Fruit fly (Drosophila melanogaster) whole organism, embryonic: ENCODE data around the gene CG43333.

ENCODE experiments used
- CG10267 ChIP-seq: fragments of 200-800 bp; sonication (Bioruptor generic); optimal IDR thresholded peaks from 2 replicates; lab custom pipeline; 2018; ENCODE audit warnings: missing biosample characterization, mild to moderate bottlenecking, missing genetic modification characterization, moderate library complexity
- CG10565 ChIP-seq: fragments of 200-800 bp; sonication (Bioruptor generic); optimal IDR thresholded peaks from 3 replicates; lab custom pipeline; 2016; ENCODE audit warnings: missing biosample characterization, mild to moderate bottlenecking, missing genetic modification characterization
- CG11695 ChIP-seq: fragments of 200-800 bp; sonication (Bioruptor generic); IDR thresholded peaks from 3 replicates; pipeline ENCODE4 v1.3.6; 2022; ENCODE audit warnings: missing biosample characterization, missing genetic modification characterization
- CG12659 ChIP-seq: fragments of 200-800 bp; sonication (Bioruptor generic); optimal IDR thresholded peaks from 3 replicates; lab custom pipeline; 2017; ENCODE audit warnings: mild to moderate bottlenecking, missing biosample characterization, missing genetic modification reagents, missing genetic modification characterization
- CG12769 ChIP-seq: fragments of 200-800 bp; sonication (Bioruptor generic); optimal IDR thresholded peaks from 2 replicates; lab custom pipeline; 2019; ENCODE audit warnings: missing biosample characterization, mild to moderate bottlenecking, missing genetic modification characterization, moderate library complexity
- CG13296 ChIP-seq: fragments of 200-800 bp; sonication (Bioruptor generic); optimal IDR thresholded peaks from 3 replicates; lab custom pipeline; 2018; ENCODE audit warnings: missing biosample characterization, mild to moderate bottlenecking, missing genetic modification characterization
- CG13424 ChIP-seq: fragments of 200-800 bp; sonication (Bioruptor generic); optimal IDR thresholded peaks from 2 replicates; lab custom pipeline; 2019; ENCODE audit warnings: missing biosample characterization, mild to moderate bottlenecking, missing genetic modification characterization, moderate library complexity
- CG14667 ChIP-seq: fragments of 200-800 bp; sonication (Bioruptor generic); IDR thresholded peaks from 2 replicates; pipeline ENCODE4 v1.3.6; 2022; ENCODE audit warnings: missing biosample characterization, missing genetic modification characterization
- CG14710 ChIP-seq: fragments of 200-800 bp; sonication (Bioruptor generic); optimal IDR thresholded peaks from 3 replicates; lab custom pipeline; 2019; ENCODE audit warnings: missing biosample characterization, mild to moderate bottlenecking, missing genetic modification characterization, moderate library complexity
- CG15269 ChIP-seq: fragments of 200-800 bp; sonication (Bioruptor generic); optimal IDR thresholded peaks from 2 replicates; lab custom pipeline; 2018; ENCODE audit warnings: missing biosample characterization, mild to moderate bottlenecking, missing genetic modification characterization, moderate library complexity
- CG15696 ChIP-seq: fragments of 200-800 bp; sonication (Bioruptor generic); optimal IDR thresholded peaks from 2 replicates; lab custom pipeline; 2019; ENCODE audit warnings: missing biosample characterization, mild to moderate bottlenecking, missing genetic modification characterization, moderate library complexity
- CG17361 ChIP-seq: fragments of 200-800 bp; sonication (Bioruptor generic); IDR thresholded peaks from 3 replicates; pipeline ENCODE4 v1.3.6; 2022; ENCODE audit warnings: missing biosample characterization, missing genetic modification characterization
- CG17829 ChIP-seq: fragments of 200-800 bp; optimal IDR thresholded peaks from 2 replicates; lab custom pipeline; 2019; ENCODE audit warnings: missing biosample characterization, mild to moderate bottlenecking, missing genetic modification characterization, moderate library complexity
- CG18262 ChIP-seq: fragments of 200-800 bp; optimal IDR thresholded peaks from 3 replicates; lab custom pipeline; 2019; ENCODE audit warnings: missing biosample characterization, mild to moderate bottlenecking, missing genetic modification characterization, moderate library complexity
- CG18599 ChIP-seq: fragments of 200-800 bp; sonication (Bioruptor generic); optimal IDR thresholded peaks from 3 replicates; lab custom pipeline; 2017; ENCODE audit warnings: missing biosample characterization, missing genetic modification characterization, mild to moderate bottlenecking, moderate library complexity, missing genetic modification reagents
- CG2712 ChIP-seq: fragments of 200-800 bp; optimal IDR thresholded peaks from 3 replicates; lab custom pipeline; 2019; ENCODE audit warnings: missing biosample characterization, mild to moderate bottlenecking, missing genetic modification characterization, moderate library complexity
- CG3065 ChIP-seq: fragments of 200-800 bp; sonication (Bioruptor generic); optimal IDR thresholded peaks from 2 replicates; lab custom pipeline; 2016; ENCODE audit warnings: missing biosample characterization, missing genetic modification characterization
- CG31224 ChIP-seq: fragments of 200-800 bp; sonication (Bioruptor generic); IDR thresholded peaks from 2 replicates; pipeline ENCODE4 v1.3.6; 2022; ENCODE audit warnings: missing biosample characterization, missing genetic modification characterization
- CG34224 ChIP-seq: fragments of 200-800 bp; sonication (Bioruptor generic); IDR thresholded peaks from 3 replicates; pipeline ENCODE4 v1.3.6; 2022; ENCODE audit warnings: missing biosample characterization, missing genetic modification characterization; ENCODE audit not compliant: partially characterized antibody
- CG5180 ChIP-seq: fragments of 200-800 bp; sonication (Bioruptor generic); optimal IDR thresholded peaks from 3 replicates; lab custom pipeline; 2017; ENCODE audit warnings: missing biosample characterization, missing genetic modification characterization, mild to moderate bottlenecking, moderate library complexity, missing genetic modification reagents
- CG7839 ChIP-seq: fragments of 200-800 bp; sonication (Bioruptor generic); optimal IDR thresholded peaks from 3 replicates; lab custom pipeline; 2018; ENCODE audit warnings: missing biosample characterization, mild to moderate bottlenecking, missing genetic modification characterization, moderate library complexity
- CG8944 ChIP-seq: fragments of 200-800 bp; sonication (Bioruptor generic); optimal IDR thresholded peaks from 3 replicates; lab custom pipeline; 2016; ENCODE audit warnings: missing biosample characterization, missing genetic modification characterization
- CG9437 ChIP-seq: fragments of 200-800 bp; sonication (Bioruptor generic); optimal IDR thresholded peaks from 2 replicates; lab custom pipeline; 2018; ENCODE audit warnings: missing biosample characterization, mild to moderate bottlenecking, missing genetic modification characterization
- D ChIP-seq, 2 experiments: fragments of 200-800 bp in 1 of 2; fragments of >200 bp in 1 of 2; sonication (Bioruptor generic) in 1 of 2; optimal IDR thresholded peaks; 2 replicates in 1 of 2; 3 replicates in 1 of 2; lab custom pipeline; 2017; ENCODE audit warnings: mild to moderate bottlenecking in 1 of 2, missing biosample characterization in 1 of 2, missing genetic modification characterization in 1 of 2, missing genetic modification reagents in 1 of 2
- D19B ChIP-seq: fragments of 200-800 bp; sonication (Bioruptor generic); optimal IDR thresholded peaks from 2 replicates; lab custom pipeline; 2017; ENCODE audit warnings: missing biosample characterization, mild to moderate bottlenecking, missing genetic modification characterization
- Dll ChIP-seq: fragments of 200-800 bp; sonication (Bioruptor generic); IDR thresholded peaks from 4 replicates; pipeline ENCODE4 v1.3.6; 2022; ENCODE audit warnings: missing biosample characterization, missing genetic modification characterization; ENCODE audit not compliant: partially characterized antibody
- Fer1 ChIP-seq: fragments of 200-800 bp; sonication (Bioruptor generic); optimal IDR thresholded peaks from 2 replicates; lab custom pipeline; 2017; ENCODE audit warnings: missing biosample characterization, mild to moderate bottlenecking, missing genetic modification characterization
- Fer3 ChIP-seq: fragments of 200-800 bp; sonication (Bioruptor generic); optimal IDR thresholded peaks from 2 replicates; lab custom pipeline; 2018; ENCODE audit warnings: missing biosample characterization, mild to moderate bottlenecking, missing genetic modification characterization, moderate library complexity
- Hmr ChIP-seq: fragments of 200-800 bp; sonication (Bioruptor generic); optimal IDR thresholded peaks from 3 replicates; lab custom pipeline; 2017; ENCODE audit warnings: mild to moderate bottlenecking, missing biosample characterization, missing genetic modification reagents, missing genetic modification characterization
- PHDP ChIP-seq: fragments of 200-800 bp; sonication (Bioruptor generic); optimal IDR thresholded peaks from 3 replicates; lab custom pipeline; 2018; ENCODE audit warnings: missing biosample characterization, mild to moderate bottlenecking, missing genetic modification characterization, moderate library complexity
- Sox100B ChIP-seq: fragments of 200-800 bp; sonication (Bioruptor generic); optimal IDR thresholded peaks from 3 replicates; lab custom pipeline; 2018; ENCODE audit warnings: missing biosample characterization, mild to moderate bottlenecking, missing genetic modification characterization
- Xbp1 ChIP-seq: fragments of 200-800 bp; sonication (Bioruptor generic); optimal IDR thresholded peaks from 3 replicates; lab custom pipeline; 2016; ENCODE audit warnings: missing biosample characterization, mild to moderate bottlenecking, missing genetic modification characterization
- bcd ChIP-seq: fragments of 200-800 bp; sonication (Bioruptor generic); optimal IDR thresholded peaks from 2 replicates; lab custom pipeline; 2017; ENCODE audit warnings: missing biosample characterization, mild to moderate bottlenecking, missing genetic modification characterization
- bowl ChIP-seq: fragments of 200-800 bp; sonication (Bioruptor generic); IDR thresholded peaks from 2 replicates; pipeline ENCODE4 v1.3.6; 2022; ENCODE audit warnings: missing biosample characterization, missing genetic modification characterization
- chn ChIP-seq: fragments of 200-800 bp; sonication (Bioruptor generic); optimal IDR thresholded peaks from 2 replicates; lab custom pipeline; 2016; ENCODE audit warnings: missing biosample characterization, missing genetic modification characterization
- da ChIP-seq: fragments of 200-800 bp; sonication (Bioruptor generic); optimal IDR thresholded peaks from 2 replicates; lab custom pipeline; 2016; ENCODE audit warnings: missing biosample characterization, missing genetic modification characterization
- dmrt99B ChIP-seq: fragments of 200-800 bp; sonication (Bioruptor generic); optimal IDR thresholded peaks from 2 replicates; lab custom pipeline; 2018; ENCODE audit warnings: missing biosample characterization, mild to moderate bottlenecking, missing genetic modification characterization, moderate library complexity
- eve ChIP-seq, 2 experiments: fragments of >200 bp; optimal IDR thresholded peaks; 2 replicates each; lab custom pipeline; 2017; ENCODE audit warnings: missing biosample characterization in 2 of 2, missing genetic modification characterization in 2 of 2
- gce ChIP-seq: fragments of 200-800 bp; sonication (Bioruptor generic); IDR thresholded peaks from 3 replicates; pipeline ENCODE4 v1.3.6; 2022; ENCODE audit warnings: missing biosample characterization, missing genetic modification characterization
- grau ChIP-seq: fragments of 200-800 bp; optimal IDR thresholded peaks from 3 replicates; lab custom pipeline; 2019; ENCODE audit warnings: missing biosample characterization, mild to moderate bottlenecking, missing genetic modification characterization, moderate library complexity
- jumu ChIP-seq: fragments of 200-800 bp; sonication (Bioruptor generic); optimal IDR thresholded peaks from 3 replicates; lab custom pipeline; 2016; ENCODE audit warnings: missing biosample characterization, missing genetic modification characterization
- lilli ChIP-seq: fragments of 200-800 bp; sonication (Bioruptor generic); optimal IDR thresholded peaks from 3 replicates; lab custom pipeline; 2016; ENCODE audit warnings: missing biosample characterization, missing genetic modification characterization
- mam ChIP-seq: fragments of 200-800 bp; sonication (Bioruptor generic); optimal IDR thresholded peaks from 3 replicates; lab custom pipeline; 2016; ENCODE audit warnings: missing biosample characterization, missing genetic modification characterization
- nmo ChIP-seq: fragments of 200-800 bp; sonication (Bioruptor generic); optimal IDR thresholded peaks from 2 replicates; lab custom pipeline; 2018; ENCODE audit warnings: missing biosample characterization, mild to moderate bottlenecking, missing genetic modification characterization, moderate library complexity
- phol ChIP-seq: fragments of 200-800 bp; sonication (Bioruptor generic); optimal IDR thresholded peaks from 3 replicates; lab custom pipeline; 2018; ENCODE audit warnings: missing biosample characterization, mild to moderate bottlenecking, missing genetic modification characterization, moderate library complexity
- pnt ChIP-seq: fragments of 200-800 bp; sonication (Bioruptor generic); optimal IDR thresholded peaks from 3 replicates; lab custom pipeline; 2016; ENCODE audit warnings: missing biosample characterization, missing genetic modification characterization
- pum ChIP-seq: fragments of 200-800 bp; sonication (Bioruptor generic); optimal IDR thresholded peaks from 2 replicates; lab custom pipeline; 2016; ENCODE audit warnings: missing biosample characterization, missing genetic modification characterization
- pzg ChIP-seq: fragments of 200-800 bp; sonication (Bioruptor generic); optimal IDR thresholded peaks from 3 replicates; lab custom pipeline; 2018; ENCODE audit warnings: missing biosample characterization, mild to moderate bottlenecking, missing genetic modification characterization, moderate library complexity
- row ChIP-seq: fragments of 200-800 bp; sonication (Bioruptor generic); IDR thresholded peaks from 3 replicates; pipeline ENCODE4 v1.3.6; 2022; ENCODE audit warnings: missing biosample characterization, missing genetic modification characterization
- sens ChIP-seq: fragments of 200-800 bp; sonication (Bioruptor generic); peaks from one replicate; lab custom pipeline; 2016; ENCODE audit warnings: missing biosample characterization, missing genetic modification characterization

The CG43333 gene

dm6 chr2L:14123605-14124004, 56.9 kb downstream of the CG43333 start (continued):
- no peak for TF ChIP-seq CG12769
- TF ChIP-seq dmrt99B (tag; lab: Kevin White, UChicago), result peak; percentile 67
- peak; percentile 38 for TF ChIP-seq pum (GFP tag; lab: Kevin White, UChicago)
- TF ChIP-seq grau (tag; lab: Kevin White, UChicago), result peak; percentile 33
- TF ChIP-seq CG18599 (GFP tag; lab: Kevin White, UChicago), result peak; percentile 20
- TF ChIP-seq CG8944, result peak; percentile 17
- peak; percentile 50 for TF ChIP-seq CG7839 (tag; lab: Kevin White, UChicago)
- TF ChIP-seq Hmr, result peak; percentile 8
- peak; percentile 55 for TF ChIP-seq CG13424 (tag; lab: Kevin White, UChicago)
- TF ChIP-seq PHDP (tag; lab: Kevin White, UChicago), result peak; percentile 14
- no peak for TF ChIP-seq da
- peak; percentile 8 for TF ChIP-seq Xbp1 (GFP tag; lab: Kevin White, UChicago)
- TF ChIP-seq CG2712 (tag; lab: Kevin White, UChicago), result peak; percentile 33
- TF ChIP-seq phol, result peak; percentile 52
- TF ChIP-seq CG10267 (tag; lab: Kevin White, UChicago), result peak; percentile 11
- peak; percentile 23 for TF ChIP-seq pnt
- TF ChIP-seq CG18262, result peak; percentile 53
- TF ChIP-seq CG10565 (GFP tag; lab: Kevin White, UChicago), result no peak
- TF ChIP-seq gce (GFP tag; lab: Robert Waterston, UW), result no peak
- no peak for TF ChIP-seq Dll (GFP tag; lab: Robert Waterston, UW)
- TF ChIP-seq D19B (GFP tag; lab: Kevin White, UChicago), result no peak
- TF ChIP-seq CG11695 (GFP tag; lab: Robert Waterston, UW), result no peak
- peak; percentile 16 for TF ChIP-seq Fer3 (tag; lab: Kevin White, UChicago)
- TF ChIP-seq D (optimal IDR thresholded peaks at IDR 0.05; lab: Kevin White, UChicago), result no peak
- TF ChIP-seq D (GFP tag; optimal IDR thresholded peaks at IDR 0.05; lab: Kevin White, UChicago), result peak; percentile 47
- peak; percentile 7 for TF ChIP-seq CG12659 (GFP tag; lab: Kevin White, UChicago)
- TF ChIP-seq bcd, result peak; percentile 10
- peak; percentile 33 for TF ChIP-seq CG14710 (tag; lab: Kevin White, UChicago)
- peak; percentile 2 for TF ChIP-seq CG17829 (tag; lab: Kevin White, UChicago)
- TF ChIP-seq chn, result peak; percentile 14
- peak; percentile 1 for TF ChIP-seq CG5180 (GFP tag; lab: Kevin White, UChicago)
- peak; percentile 48 for TF ChIP-seq CG9437
- peak; percentile 31 for TF ChIP-seq CG15269 (tag; lab: Kevin White, UChicago)
- TF ChIP-seq jumu (GFP tag; lab: Kevin White, UChicago), result peak; percentile 23
- peak; percentile 49; the same call in 2 of the 3 replicates for TF ChIP-seq row
- no peak for TF ChIP-seq CG34224 (GFP tag; lab: Robert Waterston, UW)
- peak; percentile 21 for TF ChIP-seq Fer1 (GFP tag; lab: Kevin White, UChicago)
- peak; percentile 74 for TF ChIP-seq sens (GFP tag; lab: Kevin White, UChicago)
- TF ChIP-seq CG14667 (GFP tag; lab: Robert Waterston, UW), result peak; percentile 26; the same call in 1 of the 2 replicates
- peak; percentile 9 for TF ChIP-seq mam (GFP tag; lab: Kevin White, UChicago)
- peak in 1 of 2 experiments; percentile 72 for TF ChIP-seq eve (GFP tag; optimal IDR thresholded peaks at IDR 0.05; lab: Kevin White, UChicago)
- no peak for TF ChIP-seq pzg (GFP tag; lab: Kevin White, UChicago)
- TF ChIP-seq lilli (GFP tag; lab: Kevin White, UChicago), result peak; percentile 1
- TF ChIP-seq Sox100B (GFP tag; lab: Kevin White, UChicago), result peak; percentile 65
- no peak for TF ChIP-seq bowl (GFP tag; lab: Robert Waterston, UW)
- TF ChIP-seq CG31224 (GFP tag; lab: Robert Waterston, UW), result no peak
- no peak for TF ChIP-seq CG15696 (tag; lab: Kevin White, UChicago)
- peak; percentile 19 for TF ChIP-seq CG13296 (GFP tag; lab: Kevin White, UChicago)
- TF ChIP-seq CG17361, result peak; percentile 76
- TF ChIP-seq CG3065 (GFP tag; lab: Kevin White, UChicago), result no peak
- peak; percentile 41 for TF ChIP-seq nmo (GFP tag; lab: Kevin White, UChicago)
